Fruit fly (Drosophila melanogaster) whole organism, prepupa: ENCODE data around the gene CG44325.

Experiments
- CG15336 ChIP-seq: fragments of 200-800 bp; sonication (Bioruptor generic); IDR thresholded peaks from 2 replicates; pipeline ENCODE4 v1.3.6; 2022; ENCODE audit warnings: missing biosample characterization, missing genetic modification characterization
- CG32006 ChIP-seq: fragments of 200-800 bp; sonication (Bioruptor generic); optimal IDR thresholded peaks from 3 replicates; lab custom pipeline; 2017; ENCODE audit warnings: missing biosample characterization, mild to moderate bottlenecking, missing genetic modification characterization
- CG4318 ChIP-seq: fragments of 200-800 bp; sonication (Bioruptor generic); optimal IDR thresholded peaks from 3 replicates; lab custom pipeline; 2017; ENCODE audit warnings: missing biosample characterization, mild to moderate bottlenecking, missing genetic modification characterization
- CG6854 ChIP-seq: fragments of 200-800 bp; sonication (Bioruptor generic); optimal IDR thresholded peaks from 2 replicates; lab custom pipeline; 2017; ENCODE audit warnings: missing biosample characterization, mild to moderate bottlenecking, missing genetic modification characterization
- Hr38 ChIP-seq: sonication (Bioruptor generic); optimal IDR thresholded peaks from 2 replicates; lab custom pipeline; 2016; ENCODE audit warnings: missing biosample characterization, missing genetic modification characterization
- Hr39 ChIP-seq: fragments of 200-800 bp; sonication (Bioruptor generic); optimal IDR thresholded peaks from 2 replicates; lab custom pipeline; 2016; ENCODE audit warnings: missing biosample characterization, missing genetic modification characterization
- Hr4 ChIP-seq: fragments of 200-800 bp; sonication (Bioruptor generic); optimal IDR thresholded peaks from 3 replicates; lab custom pipeline; 2016; ENCODE audit warnings: missing biosample characterization, missing genetic modification characterization
- Lpt ChIP-seq: fragments of 200-800 bp; sonication (Bioruptor generic); optimal IDR thresholded peaks from 3 replicates; lab custom pipeline; 2016; ENCODE audit warnings: missing biosample characterization, missing genetic modification characterization
- OdsH ChIP-seq: fragments of 200-800 bp; sonication (Bioruptor generic); optimal IDR thresholded peaks from 3 replicates; lab custom pipeline; 2016; ENCODE audit warnings: missing biosample characterization, missing genetic modification characterization
- Sox102F ChIP-seq: fragments of 200-800 bp; sonication (Bioruptor generic); optimal IDR thresholded peaks from 2 replicates; lab custom pipeline; 2016; ENCODE audit warnings: missing biosample characterization, mild to moderate bottlenecking, missing genetic modification characterization
- achi ChIP-seq: fragments of 200-800 bp; sonication (Bioruptor generic); optimal IDR thresholded peaks from 3 replicates; lab custom pipeline; 2016; ENCODE audit warnings: missing biosample characterization, missing genetic modification characterization
- acj6 ChIP-seq: fragments of 200-800 bp; sonication (Bioruptor generic); optimal IDR thresholded peaks from 3 replicates; lab custom pipeline; 2016; ENCODE audit warnings: missing biosample characterization, missing genetic modification characterization
- eg ChIP-seq: fragments of 200-800 bp; sonication (Bioruptor generic); IDR thresholded peaks from 3 replicates; pipeline ENCODE4 v1.3.6; 2022; ENCODE audit warnings: missing biosample characterization, missing genetic modification characterization
- net ChIP-seq: fragments of 200-800 bp; sonication (Bioruptor generic); optimal IDR thresholded peaks from 3 replicates; lab custom pipeline; 2016; ENCODE audit warnings: missing biosample characterization, missing genetic modification characterization

dm6 chrX:9071308-9071707 is 7.0 kb downstream of the CG44325 start, which contains the start of gene CG10970:
- TF ChIP-seq CG15336 (GFP tag; lab: Robert Waterston, UW): no peak
- no peak for TF ChIP-seq OdsH
- no peak for TF ChIP-seq acj6 (GFP tag; lab: Kevin White, UChicago)
- no peak for TF ChIP-seq CG4318 (GFP tag; lab: Kevin White, UChicago)
- TF ChIP-seq Hr4 (GFP tag; lab: Kevin White, UChicago): no peak
- no peak for TF ChIP-seq eg (GFP tag; lab: Robert Waterston, UW)
- TF ChIP-seq achi (GFP tag; lab: Kevin White, UChicago): no peak
- no peak for TF ChIP-seq net (GFP tag; lab: Kevin White, UChicago)
- no peak for TF ChIP-seq CG32006
- no peak for TF ChIP-seq Lpt
- no peak for TF ChIP-seq CG6854 (GFP tag; lab: Kevin White, UChicago)
- TF ChIP-seq Hr39 (GFP tag; lab: Kevin White, UChicago): no peak
- TF ChIP-seq Hr38 (GFP tag; lab: Kevin White, UChicago): no peak
- TF ChIP-seq Sox102F (GFP tag; lab: Kevin White, UChicago): no peak
